Worm (Caenorhabditis elegans) whole organism, midembryonic: ENCODE results near the gene F44E5.4.

Experiments
- T22C8.4 ChIP-seq: fragments of 200-800 bp; sonication (Bioruptor generic); IDR thresholded peaks from 2 replicates; pipeline ENCODE4 v1.3.6; 2022; ENCODE audit warnings: missing genetic modification characterization, missing compliant biosample characterization
- cog-1 ChIP-seq: sonication (generic microtip); optimal IDR thresholded peaks from 2 replicates; lab custom pipeline; 2016; ENCODE audit warnings: missing genetic modification characterization, missing compliant biosample characterization
- flt-1 ChIP-seq: fragments of 200-800 bp; sonication (Bioruptor generic); IDR thresholded peaks from 2 replicates; pipeline ENCODE4 v1.3.6; 2022; ENCODE audit warnings: missing genetic modification characterization, missing compliant biosample characterization
- klf-2 ChIP-seq: fragments of 200-800 bp; sonication (Bioruptor generic); conservative IDR thresholded peaks from 2 replicates; pipeline ENCODE4 v1.3.6; 2022; ENCODE audit warnings: missing genetic modification reagents, missing genetic modification characterization, missing compliant biosample characterization
- med-1 ChIP-seq: sonication (generic microtip); optimal IDR thresholded peaks from 2 replicates; lab custom pipeline; 2017; ENCODE audit warnings: missing genetic modification characterization, mild to moderate bottlenecking, missing compliant biosample characterization, antibody characterized with exemption, missing genetic modification reagents; ENCODE audit not compliant: insufficient read depth
- ref-1 ChIP-seq: fragments of 200-800 bp; sonication (Bioruptor generic); conservative IDR thresholded peaks from 2 replicates; pipeline ENCODE4 v1.3.6; 2022; ENCODE audit warnings: missing genetic modification reagents, missing genetic modification characterization, missing compliant biosample characterization
- tab-1 ChIP-seq: fragments of 200-800 bp; sonication (Bioruptor generic); IDR thresholded peaks from 2 replicates; pipeline ENCODE4 v1.3.6; 2022; ENCODE audit warnings: missing genetic modification characterization, missing compliant biosample characterization
- ztf-23 ChIP-seq: fragments of 200-800 bp; sonication (Bioruptor generic); IDR thresholded peaks from 2 replicates; pipeline ENCODE4 v1.3.6; 2022; ENCODE audit warnings: missing genetic modification reagents, missing genetic modification characterization, missing compliant biosample characterization
- ztf-29 ChIP-seq: fragments of 200-800 bp; sonication (Bioruptor generic); IDR thresholded peaks from 2 replicates; pipeline ENCODE4 v1.3.6; 2022; ENCODE audit warnings: missing genetic modification reagents, missing genetic modification characterization, missing compliant biosample characterization

DNA sequence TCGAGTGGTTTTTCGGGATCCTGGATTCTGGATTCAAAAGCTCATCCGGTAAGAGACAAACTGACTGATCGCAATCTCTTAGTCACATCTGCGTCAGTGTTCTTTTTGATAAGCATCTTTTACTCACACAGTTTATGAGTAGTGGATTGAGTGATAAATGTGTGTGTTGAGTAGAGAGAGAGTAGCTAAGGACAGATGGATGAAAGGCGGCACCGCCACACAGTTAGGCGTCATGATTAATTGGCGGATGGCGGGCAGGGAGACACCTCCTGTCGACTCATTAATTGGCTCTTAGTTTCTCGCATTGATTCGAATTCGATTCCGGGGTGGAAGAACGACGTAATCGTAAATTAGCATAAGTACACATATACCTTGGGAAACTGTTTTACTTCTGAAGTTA lies 35.3 kb upstream of the F44E5.4 start:
- TF ChIP-seq med-1 (no peak), ref-1 (GFP tag; lab: Robert Waterston, UW) (no peak), flt-1 (GFP tag; lab: Robert Waterston, UW) (no peak), klf-2 (GFP tag; lab: Robert Waterston, UW) (no peak), cog-1 (tag; lab: Kevin White, UChicago) (no peak), ztf-29 (GFP tag; lab: Robert Waterston, UW) (no peak), ztf-23 (no peak), tab-1 (GFP tag; lab: Robert Waterston, UW) (no peak), T22C8.4 (GFP tag; lab: Robert Waterston, UW) (no peak)
